Fruit fly (Drosophila melanogaster) whole organism, embryonic: Measurements from ENCODE around the gene Pss.
A peak's percentile ranks its signal among the peaks of the same experiment; 100 is the strongest.

Experiments used
- Aef1 ChIP-seq: fragments of 200-800 bp; sonication (Bioruptor generic); IDR thresholded peaks from 3 replicates; pipeline ENCODE4 v1.3.6; 2022; ENCODE audit warnings: missing biosample characterization, missing genetic modification characterization
- CG10462 ChIP-seq: fragments of 200-800 bp; sonication (Bioruptor generic); optimal IDR thresholded peaks from 2 replicates; lab custom pipeline; 2016; ENCODE audit warnings: missing biosample characterization, missing genetic modification characterization
- CG11247 ChIP-seq: fragments of 200-800 bp; sonication (Bioruptor generic); IDR thresholded peaks from 2 replicates; pipeline ENCODE4 v1.3.6; 2022; ENCODE audit warnings: missing biosample characterization, missing genetic modification characterization
- CG11696 ChIP-seq: fragments of 200-800 bp; sonication (Bioruptor generic); IDR thresholded peaks from 2 replicates; pipeline ENCODE4 v1.3.6; 2022; ENCODE audit warnings: missing biosample characterization, missing genetic modification characterization
- CG12942 ChIP-seq: fragments of 200-800 bp; sonication (Bioruptor generic); optimal IDR thresholded peaks from 3 replicates; lab custom pipeline; 2016; ENCODE audit warnings: missing biosample characterization, missing genetic modification characterization
- CG15269 ChIP-seq: fragments of 200-800 bp; sonication (Bioruptor generic); optimal IDR thresholded peaks from 2 replicates; lab custom pipeline; 2018; ENCODE audit warnings: missing biosample characterization, mild to moderate bottlenecking, missing genetic modification characterization, moderate library complexity
- CG1647 ChIP-seq: fragments of 200-800 bp; sonication (Bioruptor generic); optimal IDR thresholded peaks from 3 replicates; lab custom pipeline; 2016; ENCODE audit warnings: missing biosample characterization, missing genetic modification characterization
- CG17361 ChIP-seq: fragments of 200-800 bp; sonication (Bioruptor generic); IDR thresholded peaks from 3 replicates; pipeline ENCODE4 v1.3.6; 2022; ENCODE audit warnings: missing biosample characterization, missing genetic modification characterization
- CG17385 ChIP-seq: fragments of 200-800 bp; sonication (Bioruptor generic); optimal IDR thresholded peaks from 3 replicates; lab custom pipeline; 2018; ENCODE audit warnings: missing biosample characterization, mild to moderate bottlenecking, missing genetic modification characterization
- CG17912 ChIP-seq: fragments of 200-800 bp; sonication (Bioruptor generic); optimal IDR thresholded peaks from 2 replicates; lab custom pipeline; 2018; ENCODE audit warnings: missing biosample characterization, mild to moderate bottlenecking, missing genetic modification characterization
- CG18262 ChIP-seq: fragments of 200-800 bp; optimal IDR thresholded peaks from 3 replicates; lab custom pipeline; 2019; ENCODE audit warnings: missing biosample characterization, mild to moderate bottlenecking, missing genetic modification characterization, moderate library complexity
- CG18764 ChIP-seq: fragments of 200-800 bp; sonication (Bioruptor generic); optimal IDR thresholded peaks from 3 replicates; lab custom pipeline; 2016; ENCODE audit warnings: missing biosample characterization, missing genetic modification characterization
- CG3407 ChIP-seq: fragments of 200-800 bp; sonication (Bioruptor generic); optimal IDR thresholded peaks from 2 replicates; lab custom pipeline; 2018; ENCODE audit warnings: missing biosample characterization, mild to moderate bottlenecking, missing genetic modification characterization
- CG4424 ChIP-seq: fragments of 200-800 bp; sonication (Bioruptor generic); optimal IDR thresholded peaks from 3 replicates; lab custom pipeline; 2016; ENCODE audit warnings: missing biosample characterization, missing genetic modification characterization
- CG4617 ChIP-seq: fragments of 200-800 bp; sonication (Bioruptor generic); optimal IDR thresholded peaks from 3 replicates; lab custom pipeline; 2016; ENCODE audit warnings: missing biosample characterization, missing genetic modification characterization, borderline replicate concordance
- CG7357 ChIP-seq: fragments of 200-800 bp; sonication (Bioruptor generic); IDR thresholded peaks from 3 replicates; pipeline ENCODE4 v1.3.6; 2022; ENCODE audit warnings: missing biosample characterization, missing genetic modification characterization
- CG9437 ChIP-seq: fragments of 200-800 bp; sonication (Bioruptor generic); optimal IDR thresholded peaks from 2 replicates; lab custom pipeline; 2018; ENCODE audit warnings: missing biosample characterization, mild to moderate bottlenecking, missing genetic modification characterization
- CG9609 ChIP-seq: fragments of 200-800 bp; sonication (Bioruptor generic); optimal IDR thresholded peaks from 3 replicates; lab custom pipeline; 2016; ENCODE audit warnings: missing biosample characterization, missing genetic modification characterization
- CHES-1-like ChIP-seq: fragments of 200-800 bp; sonication (Bioruptor generic); optimal IDR thresholded peaks from 2 replicates; lab custom pipeline; 2016; ENCODE audit warnings: missing biosample characterization, missing genetic modification characterization
- CrebB ChIP-seq: fragments of 200-800 bp; sonication (Bioruptor generic); optimal IDR thresholded peaks from 3 replicates; lab custom pipeline; 2018; ENCODE audit warnings: missing biosample characterization, mild to moderate bottlenecking, missing genetic modification characterization
- Ets97D ChIP-seq: fragments of 200-800 bp; sonication (Bioruptor generic); optimal IDR thresholded peaks from 3 replicates; lab custom pipeline; 2016; ENCODE audit warnings: missing biosample characterization, missing genetic modification characterization
- Fer2 ChIP-seq: fragments of 200-800 bp; sonication (Bioruptor generic); optimal IDR thresholded peaks from 2 replicates; lab custom pipeline; 2018; ENCODE audit warnings: missing biosample characterization, mild to moderate bottlenecking, missing genetic modification characterization, moderate library complexity
- HmgD ChIP-seq: fragments of 200-800 bp; sonication (Bioruptor generic); optimal IDR thresholded peaks from 3 replicates; lab custom pipeline; 2016; ENCODE audit warnings: missing biosample characterization, missing genetic modification characterization
- Hr3 ChIP-seq: fragments of 200-800 bp; sonication (Bioruptor generic); optimal IDR thresholded peaks from 3 replicates; lab custom pipeline; 2016; ENCODE audit warnings: missing biosample characterization, missing genetic modification characterization
- Lhr ChIP-seq: fragments of 200-800 bp; sonication (Bioruptor generic); optimal IDR thresholded peaks from 3 replicates; lab custom pipeline; 2017; ENCODE audit warnings: mild to moderate bottlenecking, missing biosample characterization, missing genetic modification reagents, missing genetic modification characterization
- NC2α ChIP-seq: fragments of 200-800 bp; sonication (Bioruptor generic); optimal IDR thresholded peaks from 2 replicates; lab custom pipeline; 2016; ENCODE audit warnings: missing biosample characterization, missing genetic modification characterization
- Spps ChIP-seq: fragments of 200-800 bp; sonication (Bioruptor generic); optimal IDR thresholded peaks from 2 replicates; lab custom pipeline; 2018; ENCODE audit warnings: missing biosample characterization, mild to moderate bottlenecking, missing genetic modification characterization
- YL-1 ChIP-seq: fragments of 200-800 bp; sonication (Bioruptor generic); optimal IDR thresholded peaks from 3 replicates; lab custom pipeline; 2017; ENCODE audit warnings: missing biosample characterization, mild to moderate bottlenecking, missing genetic modification characterization
- ato ChIP-seq: fragments of 200-800 bp; sonication (Bioruptor generic); IDR thresholded peaks from 2 replicates; pipeline ENCODE4 v1.3.6; 2022; ENCODE audit warnings: missing biosample characterization, missing genetic modification characterization; ENCODE audit not compliant: partially characterized antibody
- bowl ChIP-seq: fragments of 200-800 bp; sonication (Bioruptor generic); IDR thresholded peaks from 2 replicates; pipeline ENCODE4 v1.3.6; 2022; ENCODE audit warnings: missing biosample characterization, missing genetic modification characterization
- chinmo ChIP-seq: fragments of 200-800 bp; sonication (Bioruptor generic); IDR thresholded peaks from 4 replicates; pipeline ENCODE4 v1.3.6; 2022; ENCODE audit warnings: missing biosample characterization, missing genetic modification characterization; ENCODE audit not compliant: partially characterized antibody
- dimm ChIP-seq: fragments of 200-800 bp; sonication (Bioruptor generic); IDR thresholded peaks from 2 replicates; pipeline ENCODE4 v1.3.6; 2022; ENCODE audit warnings: missing biosample characterization, missing genetic modification characterization
- gt ChIP-seq: fragments of 200-800 bp; sonication (Bioruptor generic); IDR thresholded peaks from 2 replicates; pipeline ENCODE4 v1.3.6; 2022; ENCODE audit warnings: missing biosample characterization, missing genetic modification characterization
- hb ChIP-seq: fragments of 200-800 bp; sonication (Bioruptor generic); IDR thresholded peaks from 3 replicates; pipeline ENCODE4 v1.3.6; 2022; ENCODE audit warnings: missing biosample characterization, missing genetic modification characterization; ENCODE audit not compliant: partially characterized antibody
- ind ChIP-seq: fragments of 200-800 bp; sonication (Bioruptor generic); optimal IDR thresholded peaks from 3 replicates; lab custom pipeline; 2016; ENCODE audit warnings: missing biosample characterization, missing genetic modification characterization
- insv ChIP-seq, 2 experiments: fragments of 200-800 bp; sonication (Bioruptor generic); optimal IDR thresholded peaks; 3 replicates each; lab custom pipeline; 2016 to 2018; ENCODE audit warnings: missing biosample characterization in 2 of 2, missing genetic modification characterization in 2 of 2
- jigr1 ChIP-seq: fragments of 200-800 bp; sonication (Bioruptor generic); IDR thresholded peaks from 3 replicates; pipeline ENCODE4 v1.3.6; 2022; ENCODE audit warnings: missing biosample characterization, missing genetic modification characterization
- jing ChIP-seq: fragments of 200-800 bp; sonication (Bioruptor generic); optimal IDR thresholded peaks from 2 replicates; lab custom pipeline; 2018; ENCODE audit warnings: missing biosample characterization, mild to moderate bottlenecking, missing genetic modification characterization
- ken ChIP-seq: fragments of 200-800 bp; sonication (Bioruptor generic); IDR thresholded peaks from 3 replicates; pipeline ENCODE4 v1.3.6; 2022; ENCODE audit warnings: missing biosample characterization, missing genetic modification characterization
- klu ChIP-seq: fragments of 200-800 bp; sonication (Bioruptor generic); IDR thresholded peaks from 2 replicates; pipeline ENCODE4 v1.3.6; 2022; ENCODE audit warnings: missing biosample characterization, missing genetic modification characterization
- lmd ChIP-seq: fragments of 200-800 bp; sonication (Bioruptor generic); IDR thresholded peaks from 2 replicates; pipeline ENCODE4 v1.3.6; 2022; ENCODE audit warnings: missing biosample characterization, missing genetic modification characterization
- lola ChIP-seq, 3 experiments: fragments of >200 bp in 2 of 3; fragments of 200-800 bp in 1 of 3; sonication (Bioruptor generic) in 1 of 3; optimal IDR thresholded peaks; 2 replicates each; lab custom pipeline; 2017 to 2019; ENCODE audit warnings: missing biosample characterization in 3 of 3, missing genetic modification characterization in 3 of 3, mild to moderate bottlenecking in 1 of 3, moderate library complexity in 1 of 3
- lov ChIP-seq, 2 experiments: fragments of 200-800 bp in 1 of 2; fragments of >200 bp in 1 of 2; sonication (Bioruptor generic) in 1 of 2; IDR thresholded peaks in 1 of 2; optimal IDR thresholded peaks in 1 of 2; 2 replicates in 1 of 2; 3 replicates in 1 of 2; pipeline versions ENCODE4 v1.3.6 to Lab custom; 2017 to 2022; ENCODE audit warnings: missing biosample characterization in 1 of 2, missing genetic modification characterization in 1 of 2
- org-1 ChIP-seq: fragments of 200-800 bp; sonication (Bioruptor generic); optimal IDR thresholded peaks from 2 replicates; lab custom pipeline; 2017; ENCODE audit warnings: missing biosample characterization, missing genetic modification characterization
- pita ChIP-seq: fragments of 200-800 bp; sonication (Bioruptor generic); optimal IDR thresholded peaks from 2 replicates; lab custom pipeline; 2017; ENCODE audit warnings: missing biosample characterization, mild to moderate bottlenecking, missing genetic modification characterization
- pum ChIP-seq: fragments of 200-800 bp; sonication (Bioruptor generic); optimal IDR thresholded peaks from 2 replicates; lab custom pipeline; 2016; ENCODE audit warnings: missing biosample characterization, missing genetic modification characterization
- run ChIP-seq: fragments of 200-800 bp; sonication (Bioruptor generic); optimal IDR thresholded peaks from 3 replicates; lab custom pipeline; 2018; ENCODE audit warnings: missing biosample characterization, mild to moderate bottlenecking, missing genetic modification characterization
- sr ChIP-seq: fragments of 200-800 bp; sonication (Bioruptor generic); IDR thresholded peaks from 3 replicates; pipeline ENCODE4 v1.3.6; 2022; ENCODE audit warnings: missing biosample characterization, missing genetic modification characterization
- tio ChIP-seq: fragments of 200-800 bp; sonication (Bioruptor generic); optimal IDR thresholded peaks from 2 replicates; lab custom pipeline; 2017; ENCODE audit warnings: missing biosample characterization, missing genetic modification characterization, inconsistent platforms
- usp ChIP-seq: fragments of >200 bp; optimal IDR thresholded peaks from 2 replicates; lab custom pipeline; 2017; ENCODE audit warnings: missing biosample characterization, missing genetic modification characterization

The Pss gene

dm6 chr3L:20526196-20526740 lies 294 bp upstream of the Pss start, which contains the start of gene Nubp2 (continued):
- TF ChIP-seq Lhr (GFP tag; lab: Kevin White, UChicago) (peak; percentile 88), CG18262 (tag; lab: Kevin White, UChicago) (peak; percentile 96), Aef1 (peak; percentile 91), CG9437 (GFP tag; lab: Kevin White, UChicago) (peak; percentile 90), CG18764 (GFP tag; lab: Kevin White, UChicago) (peak; percentile 94), tio (GFP tag; lab: Kevin White, UChicago) (peak; percentile 97), CG9609 (GFP tag; lab: Kevin White, UChicago) (peak; percentile 94), CrebB (tag; lab: Kevin White, UChicago) (peak; percentile 87), CG7357 (GFP tag; lab: Robert Waterston, UW) (peak; percentile 88), pum (GFP tag; lab: Kevin White, UChicago) (peak; percentile 96), Spps (tag; lab: Kevin White, UChicago) (peak; percentile 92), gt (GFP tag; lab: Robert Waterston, UW) (peak; percentile 75), CG17361 (GFP tag; lab: Robert Waterston, UW) (peak; percentile 99), bowl (GFP tag; lab: Robert Waterston, UW) (peak; percentile 61; the same call in 1 of the 2 replicates), hb (GFP tag; lab: Robert Waterston, UW) (no peak), CG4424 (GFP tag; lab: Kevin White, UChicago) (peak; percentile 96), ken (GFP tag; lab: Robert Waterston, UW) (peak; percentile 92), CG11247 (peak; percentile 90), ato (GFP tag; lab: Robert Waterston, UW) (no peak), CG12942 (GFP tag; lab: Kevin White, UChicago) (peak; percentile 96), usp (GFP tag; lab: Kevin White, UChicago) (no peak), sr (peak; percentile 48; the same call in 1 of the 3 replicates), CG17912 (GFP tag; lab: Kevin White, UChicago) (peak; percentile 64), pita (GFP tag; lab: Kevin White, UChicago) (no peak), dimm (GFP tag; lab: Robert Waterston, UW) (peak; percentile 82), jing (peak; percentile 85), Fer2 (tag; lab: Kevin White, UChicago) (peak; percentile 94), lola (GFP tag; optimal IDR thresholded peaks at IDR 0.05; lab: Kevin White, UChicago) (peak in 1 of 3 experiments; percentile 98), lmd (GFP tag; lab: Robert Waterston, UW) (peak; percentile 96), jigr1 (GFP tag; lab: Robert Waterston, UW) (peak; percentile 79; the same call in 2 of the 3 replicates), CG3407 (GFP tag; lab: Kevin White, UChicago) (peak; percentile 86), klu (peak; percentile 94), CHES-1-like (GFP tag; lab: Kevin White, UChicago) (peak; percentile 94), insv (GFP tag; optimal IDR thresholded peaks at IDR 0.05; lab: Kevin White, UChicago) (peak in 1 of 2 experiments; percentile 88), CG15269 (peak; percentile 96), YL-1 (GFP tag; lab: Kevin White, UChicago) (peak; percentile 84), Hr3 (GFP tag; lab: Kevin White, UChicago) (peak; percentile 99), CG1647 (GFP tag; lab: Kevin White, UChicago) (peak; percentile 92), CG4617 (GFP tag; lab: Kevin White, UChicago) (peak; percentile 94), CG10462 (peak; percentile 91), CG11696 (GFP tag; lab: Robert Waterston, UW) (peak; percentile 73), Ets97D (GFP tag; lab: Kevin White, UChicago) (peak; percentile 84), HmgD (GFP tag; lab: Kevin White, UChicago) (peak; percentile 40), CG17385 (GFP tag; lab: Kevin White, UChicago) (peak; percentile 90), NC2α (GFP tag; lab: Kevin White, UChicago) (peak; percentile 85), run (tag; lab: Kevin White, UChicago) (peak; percentile 84), lov (optimal IDR thresholded peaks at IDR 0.05; lab: Kevin White, UChicago) (no peak), lov (GFP tag; IDR thresholded peaks at IDR 0.05; lab: Robert Waterston, UW) (no peak), org-1 (peak; percentile 81), chinmo (GFP tag; lab: Robert Waterston, UW) (no peak), ind (GFP tag; lab: Kevin White, UChicago) (peak; percentile 97)
